Worm (Caenorhabditis elegans) whole organism, L4 larva: Measurements from ENCODE around the gene cyp-33D1.

Experiments used
- D1046.2 ChIP-seq: fragments of 200-800 bp; sonication (Bioruptor generic); IDR thresholded peaks from 2 replicates; pipeline ENCODE4 v1.3.6; 2022; ENCODE audit warnings: missing genetic modification characterization, missing compliant biosample characterization
- F37D6.2 ChIP-seq: sonication (generic microtip); optimal IDR thresholded peaks from 2 replicates; lab custom pipeline; 2016; ENCODE audit warnings: mild to moderate bottlenecking, missing genetic modification characterization, missing compliant biosample characterization
- F44E2.7 ChIP-seq: fragments of 200-800 bp; sonication (Bioruptor generic); IDR thresholded peaks from 2 replicates; pipeline ENCODE4 v2.1.2; 2022; ENCODE audit warnings: missing genetic modification characterization, missing compliant biosample characterization
- R02D3.7 ChIP-seq: fragments of 150-350 bp; sonication (generic microtip); optimal IDR thresholded peaks from 3 replicates; lab custom pipeline; 2014; ENCODE audit warnings: missing biosample characterization, missing genetic modification characterization
- ZK546.5 ChIP-seq, 2 experiments: sonication (generic microtip); optimal IDR thresholded peaks; 2 replicates each; lab custom pipeline; 2017; ENCODE audit warnings: missing biosample characterization in 2 of 2, missing genetic modification characterization in 2 of 2
- aha-1 ChIP-seq: fragments of 150-350 bp; peaks from one replicate; lab custom pipeline; 2014; ENCODE audit warnings: missing biosample characterization, missing genetic modification characterization
- ceh-28 ChIP-seq: fragments of 150-350 bp; optimal IDR thresholded peaks from 2 replicates; lab custom pipeline; 2014; ENCODE audit warnings: missing biosample characterization, missing genetic modification reagents, missing genetic modification characterization
- ces-1 ChIP-seq: fragments of 150-350 bp; sonication (generic microtip); optimal IDR thresholded peaks from 4 replicates; lab custom pipeline; 2014; ENCODE audit warnings: missing biosample characterization, missing genetic modification reagents, missing genetic modification characterization
- daf-19 ChIP-seq: fragments of 200-800 bp; sonication (Bioruptor generic); conservative IDR thresholded peaks from 2 replicates; pipeline ENCODE4 v1.3.6; 2022; ENCODE audit warnings: missing genetic modification characterization, missing compliant biosample characterization
- dmd-6 ChIP-seq: fragments of 200-800 bp; sonication (Bioruptor generic); IDR thresholded peaks from 2 replicates; pipeline ENCODE4 v1.3.6; 2022; ENCODE audit warnings: missing genetic modification reagents, missing genetic modification characterization, missing compliant biosample characterization
- dpl-1 ChIP-seq: fragments of 150-350 bp; optimal IDR thresholded peaks from 2 replicates; lab custom pipeline; 2014; ENCODE audit warnings: missing biosample characterization, missing genetic modification reagents, missing genetic modification characterization
- gei-8 ChIP-seq: fragments of 200-800 bp; sonication (Bioruptor generic); optimal IDR thresholded peaks from 2 replicates; lab custom pipeline; 2018; ENCODE audit warnings: mild to moderate bottlenecking, missing genetic modification characterization, missing compliant biosample characterization
- hif-1 ChIP-seq, 2 experiments: sonication (generic microtip); optimal IDR thresholded peaks; 2 replicates each; lab custom pipeline; 2016 to 2017; ENCODE audit warnings: missing compliant biosample characterization in 2 of 2, missing genetic modification characterization in 2 of 2, missing genetic modification reagents in 2 of 2, missing genotype in 2 of 2, mild to moderate bottlenecking in 1 of 2
- hlh-11 ChIP-seq: fragments of 200-800 bp; sonication (Bioruptor generic); optimal IDR thresholded peaks from 2 replicates; lab custom pipeline; 2018; ENCODE audit warnings: mild to moderate bottlenecking, missing genetic modification characterization, missing compliant biosample characterization
- hlh-30 ChIP-seq: sonication (generic microtip); optimal IDR thresholded peaks from 2 replicates; lab custom pipeline; 2017; ENCODE audit warnings: antibody characterized with exemption, mild to moderate bottlenecking, missing genetic modification characterization, missing compliant biosample characterization; ENCODE audit not compliant: insufficient read depth
- jun-1 ChIP-seq: fragments of 150-350 bp; optimal IDR thresholded peaks from 2 replicates; lab custom pipeline; 2014; ENCODE audit warnings: missing biosample characterization, missing genetic modification reagents, missing genetic modification characterization
- lin-29 ChIP-seq: fragments of 200-800 bp; sonication (Bioruptor generic); IDR thresholded peaks from 2 replicates; pipeline ENCODE4 v1.3.6; 2022; ENCODE audit warnings: missing genetic modification reagents, missing genetic modification characterization, missing compliant biosample characterization
- mdl-1 ChIP-seq, 2 experiments: fragments of 150-350 bp in 1 of 2; sonication (generic microtip) in 1 of 2; optimal IDR thresholded peaks; 2 replicates each; lab custom pipeline; 2014 to 2017; ENCODE audit warnings: missing biosample characterization in 2 of 2, missing genetic modification characterization in 2 of 2
- mdt-29 ChIP-seq: fragments of 200-800 bp; sonication (Bioruptor generic); IDR thresholded peaks from 2 replicates; pipeline ENCODE4 v1.3.6; 2022; ENCODE audit warnings: missing genetic modification reagents, missing genetic modification characterization, missing compliant biosample characterization
- mxl-2 ChIP-seq: fragments of 200-800 bp; sonication (Bioruptor generic); conservative IDR thresholded peaks from 2 replicates; pipeline ENCODE4 v1.3.6; 2022; ENCODE audit warnings: missing genetic modification reagents, missing genetic modification characterization, missing compliant biosample characterization
- mxl-3 ChIP-seq: fragments of 200-800 bp; sonication (Bioruptor generic); optimal IDR thresholded peaks from 2 replicates; lab custom pipeline; 2018; ENCODE audit warnings: mild to moderate bottlenecking, missing genetic modification characterization, missing compliant biosample characterization
- nhr-28 ChIP-seq: fragments of 150-350 bp; optimal IDR thresholded peaks from 2 replicates; lab custom pipeline; 2014; ENCODE audit warnings: missing biosample characterization, missing genetic modification characterization
- nhr-48 ChIP-seq: sonication (generic microtip); optimal IDR thresholded peaks from 2 replicates; lab custom pipeline; 2016; ENCODE audit warnings: mild to moderate bottlenecking, missing genetic modification characterization, missing compliant biosample characterization
- nhr-76 ChIP-seq: fragments of 150-350 bp; optimal IDR thresholded peaks from 2 replicates; lab custom pipeline; 2014; ENCODE audit warnings: missing biosample characterization, missing genetic modification characterization
- nhr-77 ChIP-seq: fragments of 150-350 bp; optimal IDR thresholded peaks from 2 replicates; lab custom pipeline; 2014; ENCODE audit warnings: missing biosample characterization, missing genetic modification characterization
- php-3 ChIP-seq: fragments of 200-800 bp; sonication (Bioruptor generic); IDR thresholded peaks from 2 replicates; pipeline ENCODE4 v1.3.6; 2022; ENCODE audit warnings: missing genetic modification reagents, missing genetic modification characterization, missing compliant biosample characterization
- pqm-1 ChIP-seq: sonication (generic microtip); optimal IDR thresholded peaks from 2 replicates; lab custom pipeline; 2017; ENCODE audit warnings: missing biosample characterization, missing genetic modification characterization
- set-16 ChIP-seq: fragments of 200-800 bp; sonication (Bioruptor generic); IDR thresholded peaks from 2 replicates; pipeline ENCODE4 v1.3.6; 2022; ENCODE audit warnings: missing genetic modification reagents, missing genetic modification characterization, missing compliant biosample characterization
- skn-1 ChIP-seq: fragments of 150-350 bp; optimal IDR thresholded peaks from 2 replicates; lab custom pipeline; 2014; ENCODE audit warnings: missing biosample characterization, missing genetic modification characterization
- spr-1 ChIP-seq: sonication (generic microtip); optimal IDR thresholded peaks from 2 replicates; lab custom pipeline; 2016; ENCODE audit warnings: mild to moderate bottlenecking, missing genetic modification characterization, missing compliant biosample characterization
- tra-1 ChIP-seq: fragments of 200-800 bp; sonication (Bioruptor generic); IDR thresholded peaks from 2 replicates; pipeline ENCODE4 v1.3.6; 2022; ENCODE audit warnings: missing genetic modification reagents, missing genetic modification characterization, missing compliant biosample characterization
- unc-130 ChIP-seq: sonication (generic microtip); optimal IDR thresholded peaks from 2 replicates; lab custom pipeline; 2016; ENCODE audit warnings: missing genetic modification reagents, missing genetic modification characterization, missing compliant biosample characterization
- unc-62 ChIP-seq, 3 experiments: fragments of 150-350 bp in 1 of 3; sonication (generic microtip); optimal IDR thresholded peaks in 2 of 3; peaks in 1 of 3; 1 replicate in 1 of 3; 2 replicates in 2 of 3; lab custom pipeline; 2014 to 2017; ENCODE audit warnings: missing biosample characterization in 3 of 3, missing genetic modification characterization in 3 of 3, missing genetic modification reagents in 3 of 3, missing genotype in 1 of 3
- vab-7 ChIP-seq: fragments of 200-800 bp; sonication (Bioruptor generic); IDR thresholded peaks from 2 replicates; pipeline ENCODE4 v1.3.6; 2022; ENCODE audit warnings: missing genetic modification reagents, missing genetic modification characterization, missing compliant biosample characterization
- zfp-3 ChIP-seq: fragments of 200-800 bp; sonication (Bioruptor generic); conservative IDR thresholded peaks from 2 replicates; pipeline ENCODE4 v1.3.6; 2022; ENCODE audit warnings: missing genetic modification reagents, missing genetic modification characterization, missing compliant biosample characterization
- ztf-7 ChIP-seq: fragments of 150-350 bp; optimal IDR thresholded peaks from 2 replicates; lab custom pipeline; 2014; ENCODE audit warnings: missing biosample characterization, missing genetic modification characterization

Gene cyp-33D1

ce11 chrV:16213323-16213722 is 37.7 kb upstream of the cyp-33D1 start:
- peak; percentile 41 for TF ChIP-seq hlh-30 (tag; lab: Kevin White, UChicago)
- no peak for TF ChIP-seq nhr-77 (tag; lab: Kevin White, UChicago)
- TF ChIP-seq pqm-1 (tag; lab: Kevin White, UChicago): no peak
- TF ChIP-seq nhr-28 (tag; lab: Kevin White, UChicago): peak; percentile 70
- TF ChIP-seq zfp-3: no peak
- TF ChIP-seq unc-62 (GFP tag; optimal IDR thresholded peaks at IDR 0.05 in 1 of 2; lab: Kevin White, UChicago): peak in 1 of 2 experiments; percentile 82
- no peak for TF ChIP-seq unc-62 (tag; optimal IDR thresholded peaks at IDR 0.05; lab: Kevin White, UChicago)
- TF ChIP-seq mxl-2 (GFP tag; lab: Robert Waterston, UW): no peak
- no peak for TF ChIP-seq daf-19 (GFP tag; lab: Robert Waterston, UW)
- no peak for TF ChIP-seq vab-7 (GFP tag; lab: Robert Waterston, UW)
- TF ChIP-seq lin-29 (GFP tag; lab: Robert Waterston, UW): no peak
- TF ChIP-seq F37D6.2 (tag; lab: Kevin White, UChicago): no peak
- peak; percentile 90 for TF ChIP-seq dmd-6 (GFP tag; lab: Robert Waterston, UW)
- peak; percentile 65 for TF ChIP-seq hlh-11
- no peak for TF ChIP-seq skn-1 (tag; lab: Kevin White, UChicago)
- no peak for TF ChIP-seq ces-1
- 0 out of 2 replicates have a peak, but pooled peaks have one; percentile 29 for TF ChIP-seq tra-1 (GFP tag; lab: Robert Waterston, UW)
- TF ChIP-seq ZK546.5 (tag; optimal IDR thresholded peaks at IDR 0.05; lab: Kevin White, UChicago): no peak
- TF ChIP-seq nhr-48 (tag; lab: Kevin White, UChicago): peak; percentile 89
- TF ChIP-seq jun-1 (tag; lab: Kevin White, UChicago): no peak
- no peak for TF ChIP-seq gei-8 (GFP tag; lab: Kevin White, UChicago)
- no peak for TF ChIP-seq ztf-7 (tag; lab: Kevin White, UChicago)
- no peak for TF ChIP-seq ceh-28 (tag; lab: Kevin White, UChicago)
- no peak for TF ChIP-seq spr-1 (tag; lab: Kevin White, UChicago)
- TF ChIP-seq nhr-76 (tag; lab: Kevin White, UChicago): no peak
- peak in 1 of 2 experiments; percentile 63 for TF ChIP-seq mdl-1 (tag; optimal IDR thresholded peaks at IDR 0.05; lab: Kevin White, UChicago)
- TF ChIP-seq mdt-29 (GFP tag; lab: Robert Waterston, UW): no peak
- no peak for TF ChIP-seq F44E2.7 (GFP tag; lab: Robert Waterston, UW)

ce11 chrV:16211713-16212112 is 36.1 kb upstream of the cyp-33D1 start:
- no peak for TF ChIP-seq mdl-1 (tag; optimal IDR thresholded peaks at IDR 0.05; lab: Kevin White, UChicago)
- TF ChIP-seq ZK546.5 (tag; optimal IDR thresholded peaks at IDR 0.05; lab: Kevin White, UChicago): no peak
- TF ChIP-seq R02D3.7 (tag; lab: Kevin White, UChicago): no peak
- TF ChIP-seq hif-1 (tag; optimal IDR thresholded peaks at IDR 0.05; lab: Kevin White, UChicago): no peak
- TF ChIP-seq unc-130 (GFP tag; lab: Kevin White, UChicago): no peak
- peak; percentile 8 for TF ChIP-seq aha-1 (tag; lab: Kevin White, UChicago)
- TF ChIP-seq dpl-1 (GFP tag; lab: Kevin White, UChicago): no peak
- TF ChIP-seq unc-62 (GFP tag; optimal IDR thresholded peaks at IDR 0.05 in 1 of 2; lab: Kevin White, UChicago): peak in 1 of 2 experiments; percentile 60
- TF ChIP-seq unc-62 (tag; optimal IDR thresholded peaks at IDR 0.05; lab: Kevin White, UChicago): no peak
- no peak for TF ChIP-seq hlh-30 (tag; lab: Kevin White, UChicago)
- no peak for TF ChIP-seq mxl-3 (GFP tag; lab: Kevin White, UChicago)
- no peak for TF ChIP-seq php-3 (GFP tag; lab: Robert Waterston, UW)
- TF ChIP-seq set-16 (GFP tag; lab: Robert Waterston, UW): no peak
- peak; percentile 9 for TF ChIP-seq nhr-28 (tag; lab: Kevin White, UChicago)
- no peak for TF ChIP-seq D1046.2 (GFP tag; lab: Robert Waterston, UW)
